Comparison of ENCODE assay signal across 1 fruit fly cellular context in genomic region chr3L:13237056-13237455, dm6.
A peak's percentile ranks its signal among the peaks of the same experiment; 100 is the strongest.
TF ChIP-seq lines count a peak whose summit lies in the region.

No protein-coding gene starts in this region.

TF ChIP-seq in whole organism, embryonic, 481 proteins besides CTCF, POLR2A, EP300 and RAD21 (continued from another document and continues in another):
- TF ChIP-seq Awh (GFP tag; IDR thresholded peaks at IDR 0.05; lab: Robert Waterston, UW) (0 out of 2 replicates have a peak, but pooled peaks have one; percentile 6), Kr (GFP tag; optimal IDR thresholded peaks at IDR 0.05; lab: Kevin White, UChicago) (no peak), chif (GFP tag; optimal IDR thresholded peaks at IDR 0.05; lab: Kevin White, UChicago) (no peak), Mad (GFP tag; optimal IDR thresholded peaks at IDR 0.05; lab: Kevin White, UChicago) (no peak), Xrp1 (GFP tag; IDR thresholded peaks at IDR 0.05; lab: Robert Waterston, UW) (peak; percentile 6; the same call in 1 of the 2 replicates), CG8478 (optimal IDR thresholded peaks at IDR 0.05; lab: Kevin White, UChicago) (no peak), CG31224 (GFP tag; IDR thresholded peaks at IDR 0.05; lab: Robert Waterston, UW) (no peak), Bdp1 (GFP tag; optimal IDR thresholded peaks at IDR 0.05; lab: Kevin White, UChicago) (no peak), Dip3 (GFP tag; optimal IDR thresholded peaks at IDR 0.05; lab: Kevin White, UChicago) (no peak), CG5953 (GFP tag; IDR thresholded peaks at IDR 0.05; lab: Robert Waterston, UW) (no peak), CG43689 (GFP tag; IDR thresholded peaks at IDR 0.05; lab: Robert Waterston, UW) (no peak), salm (tag; optimal IDR thresholded peaks at IDR 0.05; lab: Kevin White, UChicago) (no peak), MESR4 (GFP tag; optimal IDR thresholded peaks at IDR 0.05; lab: Kevin White, UChicago) (no peak), CG32767 (GFP tag; IDR thresholded peaks at IDR 0.05; lab: Robert Waterston, UW) (no peak), CG10979 (tag; optimal IDR thresholded peaks at IDR 0.05; lab: Kevin White, UChicago) (peak; percentile 52), CG14710 (tag; optimal IDR thresholded peaks at IDR 0.05; lab: Kevin White, UChicago) (peak; percentile 37), lbe (GFP tag; optimal IDR thresholded peaks at IDR 0.05; lab: Kevin White, UChicago) (no peak), hth (optimal IDR thresholded peaks at IDR 0.05; lab: Kevin White, UChicago) (no peak), CG10543 (GFP tag; optimal IDR thresholded peaks at IDR 0.05; lab: Kevin White, UChicago) (no peak), Fer2 (tag; optimal IDR thresholded peaks at IDR 0.05; lab: Kevin White, UChicago) (no peak), Eip74EF (GFP tag; optimal IDR thresholded peaks at IDR 0.05; lab: Kevin White, UChicago) (peak in 1 of 2 experiments; percentile 36), CG31441 (GFP tag; IDR thresholded peaks at IDR 0.05; lab: Robert Waterston, UW) (peak; percentile 53), prd (optimal IDR thresholded peaks at IDR 0.05; lab: Kevin White, UChicago) (no peak), prd (GFP tag; IDR thresholded peaks at IDR 0.05; lab: Robert Waterston, UW) (peak; percentile 37; the same call in 1 of the 3 replicates), pfk (GFP tag; optimal IDR thresholded peaks at IDR 0.05; lab: Kevin White, UChicago) (no peak), CG6654 (GFP tag; optimal IDR thresholded peaks at IDR 0.05; lab: Kevin White, UChicago) (no peak), cato (GFP tag; optimal IDR thresholded peaks at IDR 0.05; lab: Kevin White, UChicago; ENCODE audit: borderline replicate concordance) (no peak), NFAT (GFP tag; IDR thresholded peaks at IDR 0.05; lab: Robert Waterston, UW) (no peak), Deaf1 (tag; optimal IDR thresholded peaks at IDR 0.05; lab: Kevin White, UChicago) (peak; percentile 12), en (GFP tag; optimal IDR thresholded peaks at IDR 0.05; lab: Kevin White, UChicago) (no peak), eve (GFP tag; optimal IDR thresholded peaks at IDR 0.05; lab: Kevin White, UChicago) (no peak), CG17568 (GFP tag; optimal IDR thresholded peaks at IDR 0.05; lab: Kevin White, UChicago) (no peak), CG8281 (tag; optimal IDR thresholded peaks at IDR 0.05; lab: Kevin White, UChicago) (no peak), CG6683 (GFP tag; optimal IDR thresholded peaks at IDR 0.05; lab: Kevin White, UChicago) (no peak), Six4 (GFP tag; optimal IDR thresholded peaks at IDR 0.05; lab: Kevin White, UChicago) (peak; percentile 1), CG2875 (GFP tag; optimal IDR thresholded peaks at IDR 0.05; lab: Kevin White, UChicago) (no peak), CG12219 (GFP tag; optimal IDR thresholded peaks at IDR 0.05; lab: Kevin White, UChicago) (no peak), Hr3 (GFP tag; optimal IDR thresholded peaks at IDR 0.05; lab: Kevin White, UChicago) (no peak), CG2199 (GFP tag; IDR thresholded peaks at IDR 0.05; lab: Robert Waterston, UW) (no peak), chm (GFP tag; IDR thresholded peaks at IDR 0.05; lab: Robert Waterston, UW) (no peak), CG6689 (GFP tag; IDR thresholded peaks at IDR 0.05; lab: Robert Waterston, UW) (no peak), zfh2 (GFP tag; optimal IDR thresholded peaks at IDR 0.05; lab: Kevin White, UChicago) (no peak), D (optimal IDR thresholded peaks at IDR 0.05; lab: Kevin White, UChicago) (no peak), D (GFP tag; optimal IDR thresholded peaks at IDR 0.05; lab: Kevin White, UChicago) (no peak), aop (GFP tag; IDR thresholded peaks at IDR 0.05; lab: Robert Waterston, UW) (no peak), ara (GFP tag; IDR thresholded peaks at IDR 0.05; lab: Robert Waterston, UW) (no peak), CG7357 (GFP tag; IDR thresholded peaks at IDR 0.05; lab: Robert Waterston, UW) (no peak), klu (GFP tag; IDR thresholded peaks at IDR 0.05; lab: Robert Waterston, UW) (no peak), CG1233 (GFP tag; optimal IDR thresholded peaks at IDR 0.05; lab: Kevin White, UChicago) (no peak), CG11085 (GFP tag; IDR thresholded peaks at IDR 0.05; lab: Robert Waterston, UW) (no peak), BtbVII (GFP tag; optimal IDR thresholded peaks at IDR 0.05; lab: Kevin White, UChicago) (no peak), ase (GFP tag; IDR thresholded peaks at IDR 0.05; lab: Robert Waterston, UW) (no peak), dysf (GFP tag; IDR thresholded peaks at IDR 0.05; lab: Robert Waterston, UW) (no peak), Dad (GFP tag; optimal IDR thresholded peaks at IDR 0.05; lab: Kevin White, UChicago) (no peak), mam (GFP tag; optimal IDR thresholded peaks at IDR 0.05; lab: Kevin White, UChicago) (no peak), CG17912 (GFP tag; optimal IDR thresholded peaks at IDR 0.05; lab: Kevin White, UChicago) (no peak), CG17328 (GFP tag; IDR thresholded peaks at IDR 0.05; lab: Robert Waterston, UW) (no peak), CG10462 (GFP tag; optimal IDR thresholded peaks at IDR 0.05; lab: Kevin White, UChicago) (no peak), CG4360 (GFP tag; IDR thresholded peaks at IDR 0.05; lab: Robert Waterston, UW) (no peak), ewg (GFP tag; optimal IDR thresholded peaks at IDR 0.05; lab: Kevin White, UChicago) (no peak), pb (GFP tag; optimal IDR thresholded peaks at IDR 0.05; lab: Kevin White, UChicago) (no peak), CG10274 (GFP tag; optimal IDR thresholded peaks at IDR 0.05; lab: Kevin White, UChicago) (no peak), CG16863 (GFP tag; optimal IDR thresholded peaks at IDR 0.05; lab: Kevin White, UChicago) (no peak), CG9609 (GFP tag; optimal IDR thresholded peaks at IDR 0.05; lab: Kevin White, UChicago) (no peak), bcd (GFP tag; optimal IDR thresholded peaks at IDR 0.05; lab: Kevin White, UChicago) (no peak), unpg (GFP tag; optimal IDR thresholded peaks at IDR 0.05; lab: Kevin White, UChicago) (no peak), HLH3B (GFP tag; IDR thresholded peaks at IDR 0.05; lab: Robert Waterston, UW) (peak; percentile 46; the same call in 1 of the 2 replicates), bbx (GFP tag; IDR thresholded peaks at IDR 0.05; lab: Robert Waterston, UW; ENCODE audit: partially characterized antibody) (no peak), B-H2 (GFP tag; optimal IDR thresholded peaks at IDR 0.05; lab: Kevin White, UChicago) (no peak), ap (GFP tag; IDR thresholded peaks at IDR 0.05; lab: Robert Waterston, UW) (no peak), CG9215 (GFP tag; IDR thresholded peaks at IDR 0.05; lab: Robert Waterston, UW) (no peak), CG1647 (GFP tag; optimal IDR thresholded peaks at IDR 0.05; lab: Kevin White, UChicago) (no peak), CG13296 (GFP tag; optimal IDR thresholded peaks at IDR 0.05; lab: Kevin White, UChicago) (no peak), exex (tag; optimal IDR thresholded peaks at IDR 0.05; lab: Kevin White, UChicago) (no peak), dmrt11E (tag; optimal IDR thresholded peaks at IDR 0.05; lab: Kevin White, UChicago) (no peak), gt (GFP tag; IDR thresholded peaks at IDR 0.05; lab: Robert Waterston, UW) (no peak), gfzf (GFP tag; optimal IDR thresholded peaks at IDR 0.05; lab: Kevin White, UChicago) (no peak), H15 (GFP tag; IDR thresholded peaks at IDR 0.05; lab: Robert Waterston, UW) (no peak), kni (GFP tag; optimal IDR thresholded peaks at IDR 0.05; lab: Kevin White, UChicago) (no peak), crol (GFP tag; IDR thresholded peaks at IDR 0.05; lab: Robert Waterston, UW) (no peak; the same call in 1 of the 2 replicates), sens (GFP tag; lab: Kevin White, UChicago) (peak; percentile 28), grn (GFP tag; optimal IDR thresholded peaks at IDR 0.05; lab: Kevin White, UChicago) (no peak), gcm2 (GFP tag; optimal IDR thresholded peaks at IDR 0.05; lab: Kevin White, UChicago) (no peak), Dref (GFP tag; IDR thresholded peaks at IDR 0.05; lab: Robert Waterston, UW) (no peak), unc-4 (GFP tag; IDR thresholded peaks at IDR 0.05; lab: Robert Waterston, UW; ENCODE audit: partially characterized antibody) (no peak), tll (GFP tag; optimal IDR thresholded peaks at IDR 0.05; lab: Kevin White, UChicago) (no peak), bowl (GFP tag; IDR thresholded peaks at IDR 0.05; lab: Robert Waterston, UW) (no peak), wdn (GFP tag; IDR thresholded peaks at IDR 0.05; lab: Robert Waterston, UW) (no peak), her (GFP tag; optimal IDR thresholded peaks at IDR 0.05; lab: Kevin White, UChicago) (no peak), CG30403 (GFP tag; optimal IDR thresholded peaks at IDR 0.05; lab: Kevin White, UChicago) (no peak), dimm (GFP tag; IDR thresholded peaks at IDR 0.05; lab: Robert Waterston, UW) (no peak), sqz (GFP tag; optimal IDR thresholded peaks at IDR 0.05; lab: Kevin White, UChicago) (no peak), zf30C (GFP tag; optimal IDR thresholded peaks at IDR 0.05; lab: Kevin White, UChicago) (no peak), lilli (GFP tag; optimal IDR thresholded peaks at IDR 0.05; lab: Kevin White, UChicago) (no peak), Ets97D (GFP tag; optimal IDR thresholded peaks at IDR 0.05; lab: Kevin White, UChicago) (no peak), Adf1 (GFP tag; IDR thresholded peaks at IDR 0.05; lab: Robert Waterston, UW) (no peak), Dp (GFP tag; optimal IDR thresholded peaks at IDR 0.05; lab: Kevin White, UChicago) (no peak), Drgx (GFP tag; IDR thresholded peaks at IDR 0.05; lab: Robert Waterston, UW) (no peak), usp (GFP tag; optimal IDR thresholded peaks at IDR 0.05; lab: Kevin White, UChicago) (no peak), CG3726 (GFP tag; IDR thresholded peaks at IDR 0.05; lab: Robert Waterston, UW) (no peak), Chrac-16 (GFP tag; optimal IDR thresholded peaks at IDR 0.05; lab: Kevin White, UChicago) (no peak), CG30020 (tag; optimal IDR thresholded peaks at IDR 0.05; lab: Kevin White, UChicago) (no peak), jigr1 (GFP tag; IDR thresholded peaks at IDR 0.05; lab: Robert Waterston, UW) (no peak), CG7271 (tag; optimal IDR thresholded peaks at IDR 0.05; lab: Kevin White, UChicago) (no peak), Sox102F (GFP tag; optimal IDR thresholded peaks at IDR 0.05; lab: Kevin White, UChicago) (no peak), CG14965 (GFP tag; optimal IDR thresholded peaks at IDR 0.05; lab: Kevin White, UChicago; ENCODE audit: borderline replicate concordance) (no peak), E2f2 (GFP tag; IDR thresholded peaks at IDR 0.05; lab: Robert Waterston, UW) (no peak), cg (GFP tag; optimal IDR thresholded peaks at IDR 0.05; lab: Kevin White, UChicago) (no peak), z (GFP tag; IDR thresholded peaks at IDR 0.05; lab: Robert Waterston, UW) (no peak), Usf (GFP tag; optimal IDR thresholded peaks at IDR 0.05; lab: Kevin White, UChicago) (no peak), vvl (GFP tag; IDR thresholded peaks at IDR 0.05; lab: Robert Waterston, UW) (no peak), CG8765 (GFP tag; IDR thresholded peaks at IDR 0.05; lab: Robert Waterston, UW) (no peak), stc (GFP tag; IDR thresholded peaks at IDR 0.05; lab: Robert Waterston, UW) (no peak), CG6854 (GFP tag; optimal IDR thresholded peaks at IDR 0.05; lab: Kevin White, UChicago) (no peak), CG34376 (GFP tag; optimal IDR thresholded peaks at IDR 0.05; lab: Kevin White, UChicago) (no peak), bigmax (GFP tag; optimal IDR thresholded peaks at IDR 0.05; lab: Kevin White, UChicago) (no peak), CG10565 (GFP tag; optimal IDR thresholded peaks at IDR 0.05; lab: Kevin White, UChicago) (no peak), CG10209 (GFP tag; optimal IDR thresholded peaks at IDR 0.05; lab: Kevin White, UChicago) (no peak), chn (GFP tag; optimal IDR thresholded peaks at IDR 0.05; lab: Kevin White, UChicago) (no peak), Sox100B (GFP tag; optimal IDR thresholded peaks at IDR 0.05; lab: Kevin White, UChicago) (no peak), CG17359 (tag; optimal IDR thresholded peaks at IDR 0.05; lab: Kevin White, UChicago) (no peak), CG7963 (GFP tag; IDR thresholded peaks at IDR 0.05; lab: Robert Waterston, UW; ENCODE audit: partially characterized antibody) (no peak), btn (GFP tag; optimal IDR thresholded peaks at IDR 0.05; lab: Kevin White, UChicago) (no peak), Oaz (GFP tag; IDR thresholded peaks at IDR 0.05; lab: Robert Waterston, UW) (no peak), HLH4C (GFP tag; IDR thresholded peaks at IDR 0.05; lab: Robert Waterston, UW; ENCODE audit: partially characterized antibody) (no peak), sc (optimal IDR thresholded peaks at IDR 0.05; lab: Kevin White, UChicago) (no peak), sc (GFP tag; optimal IDR thresholded peaks at IDR 0.05; lab: Kevin White, UChicago) (no peak), CG4282 (GFP tag; optimal IDR thresholded peaks at IDR 0.05; lab: Kevin White, UChicago) (no peak), ci (GFP tag; IDR thresholded peaks at IDR 0.05; lab: Robert Waterston, UW) (no peak), maf-S (GFP tag; optimal IDR thresholded peaks at IDR 0.05; lab: Kevin White, UChicago) (no peak), CG6175 (GFP tag; IDR thresholded peaks at IDR 0.05; lab: Robert Waterston, UW) (no peak), Doc2 (GFP tag; IDR thresholded peaks at IDR 0.05; lab: Robert Waterston, UW) (no peak), CG34224 (GFP tag; IDR thresholded peaks at IDR 0.05; lab: Robert Waterston, UW; ENCODE audit: partially characterized antibody) (no peak), trem (tag; optimal IDR thresholded peaks at IDR 0.05; lab: Kevin White, UChicago) (no peak), CHES-1-like (GFP tag; optimal IDR thresholded peaks at IDR 0.05; lab: Kevin White, UChicago) (no peak), fru (optimal IDR thresholded peaks at IDR 0.05; lab: Kevin White, UChicago) (no peak), CG17829 (tag; optimal IDR thresholded peaks at IDR 0.05; lab: Kevin White, UChicago) (peak; percentile 31), CG11247 (GFP tag; IDR thresholded peaks at IDR 0.05; lab: Robert Waterston, UW) (no peak), CG14441 (GFP tag; IDR thresholded peaks at IDR 0.05; lab: Robert Waterston, UW) (no peak), CG11695 (GFP tag; IDR thresholded peaks at IDR 0.05; lab: Robert Waterston, UW) (peak; percentile 85), bsh (GFP tag; optimal IDR thresholded peaks at IDR 0.05; lab: Kevin White, UChicago) (peak in 1 of 2 experiments; percentile 3), sr (GFP tag; IDR thresholded peaks at IDR 0.05; lab: Robert Waterston, UW) (no peak)
